Worm (Caenorhabditis elegans) whole organism, L3 larva: ENCODE measurements around the gene lmtr-3.
"Not testable (repeated sequence)": the region's sequence is repeated elsewhere in the genome, so short reads cannot be mapped to it uniquely, and the experiment has no call there.

Experiments used
- R02D3.7 ChIP-seq: fragments of 150-350 bp; optimal IDR thresholded peaks from 2 replicates; lab custom pipeline; 2014; ENCODE audit warnings: missing biosample characterization, missing genetic modification characterization
- ZK546.5 ChIP-seq: sonication (generic microtip); optimal IDR thresholded peaks from 2 replicates; lab custom pipeline; 2017; ENCODE audit warnings: missing biosample characterization, missing genetic modification characterization
- aly-2 ChIP-seq: fragments of 150-350 bp; optimal IDR thresholded peaks from 2 replicates; lab custom pipeline; 2014; ENCODE audit warnings: missing biosample characterization, missing genetic modification characterization
- ceh-28 ChIP-seq: fragments of 150-350 bp; optimal IDR thresholded peaks from 2 replicates; lab custom pipeline; 2014; ENCODE audit warnings: missing biosample characterization, missing genetic modification reagents, missing genetic modification characterization
- egl-27 ChIP-seq: sonication (generic microtip); optimal IDR thresholded peaks from 4 replicates; lab custom pipeline; 2017; ENCODE audit warnings: missing biosample characterization, missing genetic modification reagents, missing genetic modification characterization
- egl-5 ChIP-seq: fragments of 150-350 bp; optimal IDR thresholded peaks from 2 replicates; lab custom pipeline; 2017; ENCODE audit warnings: missing biosample characterization, missing genetic modification reagents, missing genetic modification characterization, inconsistent platforms
- elt-1 ChIP-seq: fragments of 150-350 bp; optimal IDR thresholded peaks from 2 replicates; lab custom pipeline; 2014; ENCODE audit warnings: missing biosample characterization, missing genetic modification characterization
- elt-2 ChIP-seq: sonication (generic microtip); optimal IDR thresholded peaks from 2 replicates; lab custom pipeline; 2016; ENCODE audit warnings: missing genetic modification reagents, mild to moderate bottlenecking, missing genetic modification characterization, missing compliant biosample characterization
- elt-3 ChIP-seq, 3 experiments: fragments of 150-350 bp in 1 of 3; sonication (generic microtip) in 2 of 3; optimal IDR thresholded peaks; 2 replicates in 2 of 3; 4 replicates in 1 of 3; lab custom pipeline; 2014 to 2017; ENCODE audit warnings: missing biosample characterization in 3 of 3, missing genetic modification characterization in 3 of 3
- eor-1 ChIP-seq, 2 experiments: fragments of 150-350 bp; optimal IDR thresholded peaks; 2 replicates each; lab custom pipeline; 2014 to 2018; ENCODE audit warnings: missing biosample characterization in 2 of 2, missing genetic modification characterization in 2 of 2
- fkh-10 ChIP-seq: sonication (generic microtip); optimal IDR thresholded peaks from 2 replicates; lab custom pipeline; 2017; ENCODE audit warnings: missing biosample characterization, missing genetic modification reagents, missing genetic modification characterization
- hmg-11 ChIP-seq: sonication (generic microtip); optimal IDR thresholded peaks from 2 replicates; lab custom pipeline; 2016; ENCODE audit warnings: missing genetic modification characterization, missing compliant biosample characterization
- jun-1 ChIP-seq: fragments of 150-350 bp; optimal IDR thresholded peaks from 2 replicates; lab custom pipeline; 2014; ENCODE audit warnings: missing biosample characterization, missing genetic modification reagents, missing genetic modification characterization
- lin-15B ChIP-seq: fragments of 150-350 bp; optimal IDR thresholded peaks from 2 replicates; lab custom pipeline; 2014; ENCODE audit warnings: missing biosample characterization, missing genetic modification characterization
- lin-39 ChIP-seq: fragments of 150-350 bp; optimal IDR thresholded peaks from 2 replicates; lab custom pipeline; 2018; ENCODE audit warnings: missing biosample characterization, missing genetic modification reagents, missing genetic modification characterization
- lsy-12 ChIP-seq: sonication (generic microtip); optimal IDR thresholded peaks from 2 replicates; lab custom pipeline; 2016; ENCODE audit warnings: mild to moderate bottlenecking, missing genetic modification characterization, missing compliant biosample characterization
- mdl-1 ChIP-seq: fragments of 150-350 bp; optimal IDR thresholded peaks from 2 replicates; lab custom pipeline; 2014; ENCODE audit warnings: missing biosample characterization, missing genetic modification characterization
- mml-1 ChIP-seq: fragments of 150-350 bp; sonication (generic microtip); optimal IDR thresholded peaks from 3 replicates; lab custom pipeline; 2014; ENCODE audit warnings: missing biosample characterization, missing genetic modification characterization
- nfya-1 ChIP-seq: sonication (generic microtip); optimal IDR thresholded peaks from 2 replicates; lab custom pipeline; 2017; ENCODE audit warnings: missing genetic modification characterization, mild to moderate bottlenecking, missing compliant biosample characterization, antibody characterized with exemption, moderate library complexity; ENCODE audit not compliant: insufficient read depth
- nhr-23 ChIP-seq: fragments of 150-350 bp; optimal IDR thresholded peaks from 2 replicates; lab custom pipeline; 2014; ENCODE audit warnings: missing biosample characterization, missing genetic modification reagents, missing genetic modification characterization
- nhr-25 ChIP-seq: sonication (generic microtip); optimal IDR thresholded peaks from 2 replicates; lab custom pipeline; 2017; ENCODE audit warnings: missing biosample characterization, missing genetic modification characterization
- nhr-43 ChIP-seq: sonication (generic microtip); optimal IDR thresholded peaks from 2 replicates; lab custom pipeline; 2016; ENCODE audit warnings: mild to moderate bottlenecking, missing genetic modification characterization, missing compliant biosample characterization; ENCODE audit not compliant: poor library complexity, severe bottlenecking
- pha-4 ChIP-seq: fragments of 150-350 bp; optimal IDR thresholded peaks from 2 replicates; lab custom pipeline; 2014; ENCODE audit warnings: missing biosample characterization, missing genetic modification reagents, missing genetic modification characterization
- pqm-1 ChIP-seq: fragments of 150-350 bp; optimal IDR thresholded peaks from 2 replicates; lab custom pipeline; 2017; ENCODE audit warnings: missing biosample characterization, missing genetic modification characterization, inconsistent platforms
- sea-2 ChIP-seq: fragments of 150-350 bp; sonication (generic microtip); optimal IDR thresholded peaks from 4 replicates; lab custom pipeline; 2014; ENCODE audit warnings: missing biosample characterization, missing genetic modification reagents, missing genetic modification characterization
- skn-1 ChIP-seq: fragments of 150-350 bp; optimal IDR thresholded peaks from 2 replicates; lab custom pipeline; 2014; ENCODE audit warnings: missing biosample characterization, missing genetic modification characterization
- snpc-4 ChIP-seq: fragments of 150-350 bp; optimal IDR thresholded peaks from 2 replicates; lab custom pipeline; 2014; ENCODE audit warnings: missing biosample characterization, missing genetic modification characterization
- tbx-2 ChIP-seq: sonication (generic microtip); optimal IDR thresholded peaks from 2 replicates; lab custom pipeline; 2016; ENCODE audit warnings: mild to moderate bottlenecking, missing genetic modification characterization, missing compliant biosample characterization
- unc-39 ChIP-seq: sonication (generic microtip); optimal IDR thresholded peaks from 4 replicates; lab custom pipeline; 2017; ENCODE audit warnings: missing biosample characterization, missing genetic modification characterization
- ztf-11 ChIP-seq: fragments of 150-350 bp; optimal IDR thresholded peaks from 2 replicates; lab custom pipeline; 2014; ENCODE audit warnings: missing biosample characterization, missing genetic modification characterization
- ztf-4 ChIP-seq: fragments of 150-350 bp; optimal IDR thresholded peaks from 2 replicates; lab custom pipeline; 2014; ENCODE audit warnings: missing biosample characterization, missing genetic modification characterization

Gene lmtr-3

ce11 chrV:11095873-11096272 is 28.1 kb upstream of the lmtr-3 start, which contains the start of gene Y42A5A.3:
Gene Y42A5A.3 (minus strand): TSS chrV:11095973.
- TF ChIP-seq elt-1 (tag; lab: Kevin White, UChicago) (no peak), fkh-10 (GFP tag; lab: Kevin White, UChicago) (no peak), lsy-12 (tag; lab: Kevin White, UChicago) (no peak), mml-1 (tag; lab: Kevin White, UChicago) (no peak), ZK546.5 (tag; lab: Kevin White, UChicago) (no peak), egl-5 (no peak), tbx-2 (no peak), R02D3.7 (tag; lab: Kevin White, UChicago) (no peak), hmg-11 (tag; lab: Kevin White, UChicago) (no peak), snpc-4 (no peak), skn-1 (tag; lab: Kevin White, UChicago) (no peak)
- TF ChIP-seq, all 47 proteins: peak for 0

DNA sequence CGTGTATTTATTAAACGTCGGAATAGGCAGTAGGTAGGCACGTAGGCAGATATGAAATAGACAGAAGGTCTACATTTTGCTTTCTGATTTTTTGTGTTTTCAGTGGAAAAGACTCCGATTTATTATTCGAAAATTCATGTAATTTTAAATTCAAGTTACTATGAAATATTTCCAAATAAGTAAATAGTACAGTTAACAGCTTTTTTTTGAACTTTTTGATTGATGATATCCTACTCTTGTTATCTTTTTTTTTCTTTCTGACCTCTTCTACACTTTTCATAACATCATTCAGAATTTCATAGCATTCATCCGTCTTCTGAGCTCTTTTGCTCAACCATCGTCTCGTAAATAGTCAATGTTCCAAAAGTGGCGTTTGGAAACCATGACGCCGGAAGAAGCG is 25.4 kb upstream of the lmtr-3 start, which contains the start of gene cdkl-1:
cdkl-1 (plus strand) TSS at position 301 of the 400 bp plus-strand sequence.
- no peak for TF ChIP-seq elt-3 (tag; optimal IDR thresholded peaks at IDR 0.05; lab: Kevin White, UChicago)
- no peak for TF ChIP-seq snpc-4
- no peak for TF ChIP-seq elt-2 (tag; lab: Kevin White, UChicago)

DNA sequence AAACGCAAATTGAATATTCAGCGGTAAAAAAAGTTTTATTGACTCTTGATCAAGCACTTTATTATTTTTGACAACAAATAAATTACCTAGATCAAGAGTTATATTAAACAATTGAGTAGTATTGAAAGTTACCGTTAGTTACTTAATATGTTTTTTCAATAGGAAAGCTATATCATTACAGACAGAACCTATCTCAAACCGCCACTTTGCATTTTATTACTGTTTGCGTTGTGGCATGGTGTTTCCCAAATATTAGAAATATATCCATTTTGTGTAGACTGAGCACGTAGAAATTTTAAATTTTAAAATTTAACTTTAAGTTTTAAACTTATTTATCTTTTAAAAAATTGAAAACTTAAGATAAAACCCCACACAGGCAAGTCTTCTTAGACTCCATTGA is 19.6 kb upstream of the lmtr-3 start:
- no peak for TF ChIP-seq elt-1 (tag; lab: Kevin White, UChicago)
- TF ChIP-seq ztf-11 (tag; lab: Kevin White, UChicago): no peak
- TF ChIP-seq pha-4 (tag; lab: Kevin White, UChicago): no peak

ce11 chrV:11109647-11110046 is 14.3 kb upstream of the lmtr-3 start, which contains the start of gene Y42A5A.5:
Gene Y42A5A.5 (minus strand): TSS chrV:11109747.
- TF ChIP-seq tbx-2; ztf-4 (tag; lab: Kevin White, UChicago); eor-1 (tag; optimal IDR thresholded peaks at IDR 0.05; lab: Kevin White, UChicago): not testable (repeated sequence)

ce11 chrV:11113041-11113574 is 10.9 kb upstream of the lmtr-3 start, which contains the start of gene erfa-3:
Gene erfa-3 (minus strand): TSS chrV:11113091.
- TF ChIP-seq jun-1 (tag; lab: Kevin White, UChicago) (peak; percentile 19), mdl-1 (tag; lab: Kevin White, UChicago) (no peak), egl-27 (tag; lab: Kevin White, UChicago) (no peak), lin-15B (tag; lab: Kevin White, UChicago) (peak; percentile 36), unc-39 (tag; lab: Kevin White, UChicago) (no peak), aly-2 (tag; lab: Kevin White, UChicago) (no peak), egl-5 (peak; percentile 68), ceh-28 (tag; lab: Kevin White, UChicago) (peak; percentile 63), nhr-25 (peak; percentile 55), lin-39 (tag; lab: Kevin White, UChicago) (peak; percentile 57), pqm-1 (peak; percentile 12), nfya-1 (tag; lab: Kevin White, UChicago) (peak; percentile 56), elt-2 (tag; lab: Kevin White, UChicago) (peak; percentile 50), hmg-11 (tag; lab: Kevin White, UChicago) (peak; percentile 91), ztf-4 (tag; lab: Kevin White, UChicago) (no peak), pha-4 (tag; lab: Kevin White, UChicago) (peak; percentile 76), tbx-2 (peak; percentile 32), nhr-43 (tag; lab: Kevin White, UChicago) (peak; percentile 76), nhr-23 (tag; lab: Kevin White, UChicago) (peak; percentile 51), snpc-4 (peak; percentile 69), fkh-10 (GFP tag; lab: Kevin White, UChicago) (no peak), skn-1 (tag; lab: Kevin White, UChicago) (peak; percentile 38), sea-2 (no peak), lsy-12 (tag; lab: Kevin White, UChicago) (peak; percentile 12)
